Worm (Caenorhabditis elegans) whole organism, late embryonic: ENCODE data around the gene ZK616.5.

Source experiments
- K09A11.1 ChIP-seq: sonication (generic microtip); optimal IDR thresholded peaks from 2 replicates; lab custom pipeline; 2017; ENCODE audit warnings: antibody characterized with exemption, mild to moderate bottlenecking, missing genetic modification characterization, missing compliant biosample characterization; ENCODE audit not compliant: insufficient read depth
- ceh-14 ChIP-seq: sonication (generic microtip); optimal IDR thresholded peaks from 2 replicates; lab custom pipeline; 2016; ENCODE audit warnings: missing genotype, missing genetic modification characterization, missing compliant biosample characterization
- ceh-18 ChIP-seq: sonication (generic microtip); optimal IDR thresholded peaks from 2 replicates; lab custom pipeline; 2016; ENCODE audit warnings: missing genetic modification characterization, missing compliant biosample characterization
- dmd-4 ChIP-seq: sonication (generic microtip); optimal IDR thresholded peaks from 2 replicates; lab custom pipeline; 2016; ENCODE audit warnings: borderline replicate concordance, missing genetic modification characterization, missing compliant biosample characterization
- elt-2 ChIP-seq: sonication (generic microtip); optimal IDR thresholded peaks from 2 replicates; lab custom pipeline; 2016; ENCODE audit warnings: missing genetic modification reagents, missing genetic modification characterization, missing compliant biosample characterization
- hlh-30 ChIP-seq: sonication (generic microtip); optimal IDR thresholded peaks from 2 replicates; lab custom pipeline; 2017; ENCODE audit warnings: antibody characterized with exemption, missing genetic modification characterization, missing compliant biosample characterization; ENCODE audit not compliant: insufficient read depth
- pag-3 ChIP-seq: sonication (generic microtip); optimal IDR thresholded peaks from 2 replicates; lab custom pipeline; 2016; ENCODE audit warnings: missing compliant biosample characterization, missing genetic modification characterization, borderline replicate concordance
- pax-1 ChIP-seq: fragments of 150-350 bp; optimal IDR thresholded peaks from 2 replicates; lab custom pipeline; 2014; ENCODE audit warnings: missing biosample characterization, missing genetic modification characterization
- tbx-2 ChIP-seq: sonication (generic microtip); optimal IDR thresholded peaks from 2 replicates; lab custom pipeline; 2016; ENCODE audit warnings: missing genetic modification characterization, missing compliant biosample characterization
- unc-3 ChIP-seq, 2 experiments: fragments of 200-800 bp in 1 of 2; sonication (Bioruptor generic) in 1 of 2; sonication (generic microtip) in 1 of 2; conservative IDR thresholded peaks in 1 of 2; optimal IDR thresholded peaks in 1 of 2; 2 replicates each; pipeline versions ENCODE4 v1.3.6 to Lab custom; 2016 to 2022; ENCODE audit warnings: missing compliant biosample characterization in 2 of 2, missing genetic modification characterization in 2 of 2, missing genetic modification reagents in 1 of 2
- unc-55 ChIP-seq: sonication (generic microtip); optimal IDR thresholded peaks from 2 replicates; lab custom pipeline; 2017; ENCODE audit warnings: missing biosample characterization, missing genetic modification reagents, missing genetic modification characterization
- zip-5 ChIP-seq: sonication (generic microtip); optimal IDR thresholded peaks from 2 replicates; lab custom pipeline; 2016; ENCODE audit warnings: missing genetic modification characterization, missing compliant biosample characterization

DNA sequence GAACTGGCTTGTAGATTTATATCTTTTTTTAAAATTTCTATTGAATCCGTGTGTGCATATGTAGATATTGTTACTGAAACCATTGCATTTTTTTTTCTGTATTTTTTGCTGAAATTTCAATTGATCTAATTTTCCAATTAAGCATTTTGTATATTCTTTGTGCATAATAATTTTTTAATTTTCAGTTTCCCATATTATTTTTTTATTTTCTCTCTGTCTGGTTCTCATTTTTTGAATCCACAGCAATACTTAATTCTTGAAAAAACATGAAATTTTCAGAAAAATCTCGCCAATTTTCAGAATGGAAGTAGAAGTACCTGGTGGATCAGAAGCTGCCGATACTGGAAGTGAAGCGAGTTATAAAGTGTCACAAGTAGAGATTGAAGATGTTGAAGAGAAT lies 25.2 kb upstream of the ZK616.5 start, which contains the start of gene sand-1:
- TF ChIP-seq ceh-14 (tag; lab: Kevin White, UChicago), result no peak
- no peak for TF ChIP-seq K09A11.1 (tag; lab: Kevin White, UChicago)
- no peak for TF ChIP-seq pag-3 (tag; lab: Kevin White, UChicago)
- no peak for TF ChIP-seq elt-2 (tag; lab: Kevin White, UChicago)
- TF ChIP-seq pax-1 (tag; lab: Kevin White, UChicago), result no peak
- TF ChIP-seq dmd-4 (tag; lab: Kevin White, UChicago), result no peak
- no peak for TF ChIP-seq tbx-2 (tag; lab: Kevin White, UChicago)
- no peak for TF ChIP-seq unc-55 (GFP tag; lab: Kevin White, UChicago)
- no peak for TF ChIP-seq zip-5
- no peak for TF ChIP-seq ceh-18 (tag; lab: Kevin White, UChicago)
- no peak for TF ChIP-seq unc-3 (GFP tag; conservative IDR thresholded peaks at IDR 0.05; lab: Robert Waterston, UW)
- TF ChIP-seq unc-3 (tag; optimal IDR thresholded peaks at IDR 0.05; lab: Kevin White, UChicago), result no peak
- TF ChIP-seq hlh-30 (tag; lab: Kevin White, UChicago), result no peak
